Fruit fly (Drosophila melanogaster) whole organism: ENCODE data around the gene Pp1alpha-96A.

Source experiments
- CG8478 ChIP-seq: fragments of >200 bp; optimal IDR thresholded peaks from 2 replicates; lab custom pipeline; 2018; ENCODE audit warnings: inconsistent platforms
- Dll ChIP-seq: fragments of >200 bp; optimal IDR thresholded peaks from 2 replicates; lab custom pipeline; 2017
- EcR ChIP-seq, 2 experiments: fragments of >200 bp; optimal IDR thresholded peaks; 2 replicates each; lab custom pipeline; 2017; ENCODE audit warnings: missing biosample characterization in 2 of 2, missing genetic modification characterization in 2 of 2, missing genetic modification reagents in 2 of 2
- pan ChIP-seq: fragments of >200 bp; optimal IDR thresholded peaks from 2 replicates; lab custom pipeline; 2017
- psq ChIP-seq: fragments of >200 bp; optimal IDR thresholded peaks from 2 replicates; lab custom pipeline; 2017
- usp ChIP-seq: fragments of >200 bp; optimal IDR thresholded peaks from 2 replicates; lab custom pipeline; 2017; ENCODE audit warnings: missing biosample characterization, missing genetic modification characterization, mixed read lengths

Gene Pp1alpha-96A

dm6 chr3R:24518150-24518580, at the start of gene Pp1alpha-96A:
Gene Pp1alpha-96A, plus strand, starts transcription at chr3R:24518270.
- TF ChIP-seq Dll (lab: Kevin White, UChicago) (no peak), pan (lab: Kevin White, UChicago) (no peak), psq (no peak), usp (GFP tag; lab: Kevin White, UChicago) (no peak), EcR (GFP tag; optimal IDR thresholded peaks at IDR 0.05; lab: Kevin White, UChicago) (no peak), CG8478 (lab: Kevin White, UChicago) (no peak)

dm6 chr3R:24469097-24469496, 49.0 kb upstream of the Pp1alpha-96A start, which contains the start of gene CG31128:
Gene CG31128, plus strand, starts transcription at chr3R:24469397.
- no peak for TF ChIP-seq psq

dm6 chr3R:24474760-24475159, 43.3 kb upstream of the Pp1alpha-96A start:
- no peak for TF ChIP-seq Dll (lab: Kevin White, UChicago)
- TF ChIP-seq CG8478 (lab: Kevin White, UChicago): no peak
- no peak for TF ChIP-seq psq
- TF ChIP-seq usp (GFP tag; lab: Kevin White, UChicago): no peak
- no peak for TF ChIP-seq EcR (GFP tag; optimal IDR thresholded peaks at IDR 0.05; lab: Kevin White, UChicago)
- no peak for TF ChIP-seq pan (lab: Kevin White, UChicago)

dm6 chr3R:24481040-24481439, 37.0 kb upstream of the Pp1alpha-96A start:
- TF ChIP-seq pan (lab: Kevin White, UChicago) (no peak), Dll (lab: Kevin White, UChicago) (no peak)

dm6 chr3R:24484990-24485478, 33.0 kb upstream of the Pp1alpha-96A start, which contains the start of gene nAChRalpha2:
Gene nAChRalpha2, plus strand, starts transcription at chr3R:24485428.
- TF ChIP-seq pan (lab: Kevin White, UChicago) (no peak), CG8478 (lab: Kevin White, UChicago) (no peak), psq (no peak), EcR (GFP tag; optimal IDR thresholded peaks at IDR 0.05; lab: Kevin White, UChicago) (no peak), usp (GFP tag; lab: Kevin White, UChicago) (no peak), Dll (lab: Kevin White, UChicago) (no peak)

dm6 chr3R:24496084-24496483, 22.0 kb upstream of the Pp1alpha-96A start:
- TF ChIP-seq pan (lab: Kevin White, UChicago) (no peak), EcR (GFP tag; optimal IDR thresholded peaks at IDR 0.05; lab: Kevin White, UChicago) (no peak), Dll (lab: Kevin White, UChicago) (no peak), CG8478 (lab: Kevin White, UChicago) (no peak), psq (no peak), usp (GFP tag; lab: Kevin White, UChicago) (no peak)

dm6 chr3R:24503627-24504026, 14.4 kb upstream of the Pp1alpha-96A start:
- TF ChIP-seq usp (GFP tag; lab: Kevin White, UChicago) (no peak), Dll (lab: Kevin White, UChicago) (no peak), CG8478 (lab: Kevin White, UChicago) (no peak), pan (lab: Kevin White, UChicago) (no peak), psq (no peak)

- no peak for TF ChIP-seq pan (lab: Kevin White, UChicago)
- TF ChIP-seq Dll (lab: Kevin White, UChicago): no peak
- TF ChIP-seq usp (GFP tag; lab: Kevin White, UChicago): no peak
- TF ChIP-seq psq: no peak
- no peak for TF ChIP-seq EcR (GFP tag; optimal IDR thresholded peaks at IDR 0.05; lab: Kevin White, UChicago)
- no peak for TF ChIP-seq CG8478 (lab: Kevin White, UChicago)
These were observed 3.3 kb upstream of the Pp1alpha-96A start, which contains the start of the genes nAChRbeta2 and DZIP1 for dm6 chr3R:24514652-24515328. Gene nAChRbeta2, minus strand, starts transcription at chr3R:24515106. Gene DZIP1, plus strand, starts transcription at chr3R:24515278.

dm6 chr3R:24521313-24521712, 3.2 kb downstream of the Pp1alpha-96A start:
- TF ChIP-seq CG8478 (lab: Kevin White, UChicago) (no peak), psq (no peak), pan (lab: Kevin White, UChicago) (no peak), usp (GFP tag; lab: Kevin White, UChicago) (no peak), Dll (lab: Kevin White, UChicago) (no peak), EcR (GFP tag; optimal IDR thresholded peaks at IDR 0.05; lab: Kevin White, UChicago) (no peak)

dm6 chr3R:24523578-24523977, 5.5 kb downstream of the Pp1alpha-96A start, which contains the start of gene CG13622:
Gene CG13622, minus strand, starts transcription at chr3R:24523678.
- no peak for TF ChIP-seq usp (GFP tag; lab: Kevin White, UChicago)
- no peak for TF ChIP-seq psq
- TF ChIP-seq CG8478 (lab: Kevin White, UChicago): no peak
- no peak for TF ChIP-seq EcR (GFP tag; optimal IDR thresholded peaks at IDR 0.05; lab: Kevin White, UChicago)
- no peak for TF ChIP-seq Dll (lab: Kevin White, UChicago)
- no peak for TF ChIP-seq pan (lab: Kevin White, UChicago)

dm6 chr3R:24524426-24524974, 6.4 kb downstream of the Pp1alpha-96A start, which contains the start of gene Jhbp12:
Gene Jhbp12, plus strand, starts transcription at chr3R:24524794.
- TF ChIP-seq EcR (GFP tag; optimal IDR thresholded peaks at IDR 0.05; lab: Kevin White, UChicago) (no peak), Dll (lab: Kevin White, UChicago) (no peak), pan (lab: Kevin White, UChicago) (no peak)
